Fruit fly (Drosophila melanogaster) whole organism, embryonic: ENCODE data around the gene OtopLc.
A peak's percentile ranks its signal among the peaks of the same experiment; 100 is the strongest.

Source experiments
- Atf3 ChIP-seq: fragments of 200-800 bp; sonication (Bioruptor generic); optimal IDR thresholded peaks from 3 replicates; lab custom pipeline; 2016; ENCODE audit warnings: missing biosample characterization, missing genetic modification characterization
- CG10462 ChIP-seq: fragments of 200-800 bp; sonication (Bioruptor generic); optimal IDR thresholded peaks from 2 replicates; lab custom pipeline; 2016; ENCODE audit warnings: missing biosample characterization, missing genetic modification characterization
- CG13894 ChIP-seq: fragments of 200-800 bp; sonication (Bioruptor generic); optimal IDR thresholded peaks from 3 replicates; lab custom pipeline; 2018; ENCODE audit warnings: missing biosample characterization, mild to moderate bottlenecking, missing genetic modification characterization, moderate library complexity
- CG15696 ChIP-seq: fragments of 200-800 bp; sonication (Bioruptor generic); optimal IDR thresholded peaks from 2 replicates; lab custom pipeline; 2019; ENCODE audit warnings: missing biosample characterization, mild to moderate bottlenecking, missing genetic modification characterization, moderate library complexity
- CG18262 ChIP-seq: fragments of 200-800 bp; optimal IDR thresholded peaks from 3 replicates; lab custom pipeline; 2019; ENCODE audit warnings: missing biosample characterization, mild to moderate bottlenecking, missing genetic modification characterization, moderate library complexity
- CG18619 ChIP-seq: fragments of 200-800 bp; sonication (Bioruptor generic); optimal IDR thresholded peaks from 3 replicates; lab custom pipeline; 2017; ENCODE audit warnings: missing biosample characterization, mild to moderate bottlenecking, missing genetic modification characterization
- CG2202 ChIP-seq: fragments of 200-800 bp; sonication (Bioruptor generic); optimal IDR thresholded peaks from 2 replicates; lab custom pipeline; 2018; ENCODE audit warnings: missing biosample characterization, mild to moderate bottlenecking, missing genetic modification characterization
- CG32532 ChIP-seq: fragments of 200-800 bp; sonication (Bioruptor generic); IDR thresholded peaks from 2 replicates; pipeline ENCODE4 v1.3.6; 2022; ENCODE audit warnings: missing biosample characterization, missing genetic modification characterization
- CG3281 ChIP-seq: fragments of 200-800 bp; sonication (Bioruptor generic); optimal IDR thresholded peaks from 3 replicates; lab custom pipeline; 2017; ENCODE audit warnings: missing biosample characterization, mild to moderate bottlenecking, missing genetic modification characterization
- CG34422 ChIP-seq: fragments of 200-800 bp; sonication (Bioruptor generic); IDR thresholded peaks from 3 replicates; pipeline ENCODE4 v1.3.6; 2022; ENCODE audit warnings: missing biosample characterization, missing genetic modification characterization
- CG3838 ChIP-seq: fragments of 200-800 bp; sonication (Bioruptor generic); optimal IDR thresholded peaks from 3 replicates; lab custom pipeline; 2016; ENCODE audit warnings: missing biosample characterization, missing genetic modification characterization
- CG8281 ChIP-seq: fragments of 200-800 bp; sonication (Bioruptor generic); optimal IDR thresholded peaks from 2 replicates; lab custom pipeline; 2018; ENCODE audit warnings: missing biosample characterization, mild to moderate bottlenecking, missing genetic modification characterization, moderate library complexity
- CG8290 ChIP-seq, 3 experiments: fragments of 200-800 bp; sonication (Bioruptor generic); optimal IDR thresholded peaks; 2 replicates each; lab custom pipeline; 2016 to 2019; ENCODE audit warnings: missing biosample characterization in 3 of 3, missing genetic modification characterization in 3 of 3, mild to moderate bottlenecking in 2 of 3, moderate library complexity in 1 of 3
- CG9932 ChIP-seq: fragments of 200-800 bp; sonication (Bioruptor generic); IDR thresholded peaks from 2 replicates; pipeline ENCODE4 v1.3.6; 2022; ENCODE audit warnings: missing biosample characterization, missing genetic modification characterization
- CHES-1-like ChIP-seq: fragments of 200-800 bp; sonication (Bioruptor generic); optimal IDR thresholded peaks from 2 replicates; lab custom pipeline; 2016; ENCODE audit warnings: missing biosample characterization, missing genetic modification characterization
- Camta ChIP-seq: fragments of 200-800 bp; sonication (Bioruptor generic); optimal IDR thresholded peaks from 2 replicates; lab custom pipeline; 2016; ENCODE audit warnings: missing biosample characterization, missing genetic modification characterization
- D ChIP-seq, 2 experiments: fragments of 200-800 bp in 1 of 2; fragments of >200 bp in 1 of 2; sonication (Bioruptor generic) in 1 of 2; optimal IDR thresholded peaks; 2 replicates in 1 of 2; 3 replicates in 1 of 2; lab custom pipeline; 2017; ENCODE audit warnings: mild to moderate bottlenecking in 1 of 2, missing biosample characterization in 1 of 2, missing genetic modification characterization in 1 of 2, missing genetic modification reagents in 1 of 2
- Dek ChIP-seq: fragments of 200-800 bp; sonication (Bioruptor generic); optimal IDR thresholded peaks from 3 replicates; lab custom pipeline; 2019; ENCODE audit warnings: missing biosample characterization, mild to moderate bottlenecking, missing genetic modification characterization, moderate library complexity
- E2f2 ChIP-seq: fragments of 200-800 bp; sonication (Bioruptor generic); IDR thresholded peaks from 2 replicates; pipeline ENCODE4 v1.3.6; 2022; ENCODE audit warnings: missing biosample characterization, missing genetic modification characterization
- Fer2 ChIP-seq: fragments of 200-800 bp; sonication (Bioruptor generic); optimal IDR thresholded peaks from 2 replicates; lab custom pipeline; 2018; ENCODE audit warnings: missing biosample characterization, mild to moderate bottlenecking, missing genetic modification characterization, moderate library complexity
- H2.0 ChIP-seq: fragments of 200-800 bp; sonication (Bioruptor generic); IDR thresholded peaks from 2 replicates; pipeline ENCODE4 v1.3.6; 2022; ENCODE audit warnings: missing biosample characterization, missing genetic modification characterization
- Hr51 ChIP-seq, 2 experiments: fragments of 200-800 bp; sonication (Bioruptor generic); optimal IDR thresholded peaks; 2 replicates in 1 of 2; 3 replicates in 1 of 2; lab custom pipeline; 2016 to 2018; ENCODE audit warnings: missing biosample characterization in 2 of 2, missing genetic modification characterization in 2 of 2, mild to moderate bottlenecking in 1 of 2, moderate library complexity in 1 of 2
- Hsf ChIP-seq: fragments of 200-800 bp; sonication (Bioruptor generic); optimal IDR thresholded peaks from 3 replicates; lab custom pipeline; 2016; ENCODE audit warnings: missing biosample characterization, missing genetic modification characterization
- Nf-YC ChIP-seq: fragments of 200-800 bp; optimal IDR thresholded peaks from 3 replicates; lab custom pipeline; 2019; ENCODE audit warnings: missing biosample characterization, mild to moderate bottlenecking, missing genetic modification characterization, moderate library complexity
- Ssrp ChIP-seq: fragments of 200-800 bp; sonication (Bioruptor generic); optimal IDR thresholded peaks from 2 replicates; lab custom pipeline; 2018; ENCODE audit warnings: missing biosample characterization, mild to moderate bottlenecking, missing genetic modification characterization, moderate library complexity
- Stat92E ChIP-seq, 3 experiments: fragments of >200 bp in 2 of 3; fragments of 200-800 bp in 1 of 3; sonication (Bioruptor generic) in 1 of 3; optimal IDR thresholded peaks; 2 replicates each; lab custom pipeline; 2017 to 2019; ENCODE audit warnings: missing biosample characterization in 3 of 3, missing genetic modification characterization in 3 of 3, mild to moderate bottlenecking in 1 of 3, moderate library complexity in 1 of 3
- Trl ChIP-seq, 3 experiments: fragments of >200 bp in 2 of 3; fragments of 200-800 bp in 1 of 3; sonication (Bioruptor generic) in 1 of 3; optimal IDR thresholded peaks; 2 replicates in 1 of 3; 3 replicates in 2 of 3; lab custom pipeline; 2016 to 2017; ENCODE audit warnings: missing biosample characterization in 1 of 3, missing genetic modification characterization in 1 of 3
- Usf ChIP-seq: fragments of 200-800 bp; sonication (Bioruptor generic); optimal IDR thresholded peaks from 2 replicates; lab custom pipeline; 2017; ENCODE audit warnings: missing genotype, missing biosample characterization, missing genetic modification characterization
- bbx ChIP-seq: fragments of 200-800 bp; sonication (Bioruptor generic); IDR thresholded peaks from 2 replicates; pipeline ENCODE4 v1.3.6; 2022; ENCODE audit warnings: missing biosample characterization, missing genetic modification characterization; ENCODE audit not compliant: partially characterized antibody
- croc ChIP-seq: fragments of 200-800 bp; sonication (Bioruptor generic); conservative IDR thresholded peaks from 3 replicates; pipeline ENCODE4 v1.3.6; 2022; ENCODE audit warnings: missing biosample characterization, missing genetic modification characterization
- cwo ChIP-seq: fragments of 200-800 bp; sonication (Bioruptor generic); optimal IDR thresholded peaks from 3 replicates; lab custom pipeline; 2017; ENCODE audit warnings: missing biosample characterization, missing genetic modification characterization, mild to moderate bottlenecking, moderate library complexity, missing genetic modification reagents
- disco-r ChIP-seq: fragments of 200-800 bp; sonication (Bioruptor generic); optimal IDR thresholded peaks from 2 replicates; lab custom pipeline; 2016; ENCODE audit warnings: missing biosample characterization, missing genetic modification characterization
- eve ChIP-seq, 2 experiments: fragments of >200 bp; optimal IDR thresholded peaks; 2 replicates each; lab custom pipeline; 2017; ENCODE audit warnings: missing biosample characterization in 2 of 2, missing genetic modification characterization in 2 of 2
- ewg ChIP-seq: fragments of 200-800 bp; sonication (Bioruptor generic); optimal IDR thresholded peaks from 3 replicates; lab custom pipeline; 2017; ENCODE audit warnings: mild to moderate bottlenecking, missing biosample characterization, missing genetic modification reagents, missing genetic modification characterization
- gcm ChIP-seq: fragments of 200-800 bp; sonication (Bioruptor generic); optimal IDR thresholded peaks from 2 replicates; lab custom pipeline; 2019; ENCODE audit warnings: missing biosample characterization, mild to moderate bottlenecking, missing genetic modification characterization, moderate library complexity
- h ChIP-seq: fragments of >200 bp; optimal IDR thresholded peaks from 2 replicates; lab custom pipeline; 2017
- her ChIP-seq: fragments of 200-800 bp; sonication (Bioruptor generic); optimal IDR thresholded peaks from 2 replicates; lab custom pipeline; 2016; ENCODE audit warnings: missing biosample characterization, missing genetic modification characterization
- jing ChIP-seq: fragments of 200-800 bp; sonication (Bioruptor generic); optimal IDR thresholded peaks from 2 replicates; lab custom pipeline; 2018; ENCODE audit warnings: missing biosample characterization, mild to moderate bottlenecking, missing genetic modification characterization
- mam ChIP-seq: fragments of 200-800 bp; sonication (Bioruptor generic); optimal IDR thresholded peaks from 3 replicates; lab custom pipeline; 2016; ENCODE audit warnings: missing biosample characterization, missing genetic modification characterization
- pita ChIP-seq: fragments of 200-800 bp; sonication (Bioruptor generic); optimal IDR thresholded peaks from 2 replicates; lab custom pipeline; 2017; ENCODE audit warnings: missing biosample characterization, mild to moderate bottlenecking, missing genetic modification characterization
- seq ChIP-seq: fragments of 200-800 bp; sonication (Bioruptor generic); IDR thresholded peaks from 2 replicates; pipeline ENCODE4 v1.3.6; 2022; ENCODE audit warnings: missing biosample characterization, missing genetic modification characterization
- sob ChIP-seq: fragments of 200-800 bp; sonication (Bioruptor generic); IDR thresholded peaks from 2 replicates; pipeline ENCODE4 v1.3.6; 2022; ENCODE audit warnings: missing biosample characterization, missing genetic modification characterization
- sr ChIP-seq: fragments of 200-800 bp; sonication (Bioruptor generic); IDR thresholded peaks from 3 replicates; pipeline ENCODE4 v1.3.6; 2022; ENCODE audit warnings: missing biosample characterization, missing genetic modification characterization
- ssp ChIP-seq: fragments of 200-800 bp; sonication (Bioruptor generic); IDR thresholded peaks from 2 replicates; pipeline ENCODE4 v1.3.6; 2022; ENCODE audit warnings: missing biosample characterization, missing genetic modification characterization
- sug ChIP-seq: fragments of 200-800 bp; optimal IDR thresholded peaks from 2 replicates; lab custom pipeline; 2019; ENCODE audit warnings: missing biosample characterization, mild to moderate bottlenecking, missing genetic modification characterization, moderate library complexity
- tap ChIP-seq: fragments of 200-800 bp; optimal IDR thresholded peaks from 3 replicates; lab custom pipeline; 2019; ENCODE audit warnings: missing biosample characterization, mild to moderate bottlenecking, missing genetic modification characterization, moderate library complexity
- tgo ChIP-seq: fragments of 200-800 bp; sonication (Bioruptor generic); IDR thresholded peaks from 3 replicates; pipeline ENCODE4 v1.3.6; 2022; ENCODE audit warnings: missing biosample characterization, missing genetic modification characterization
- tup ChIP-seq: fragments of 200-800 bp; sonication (Bioruptor generic); optimal IDR thresholded peaks from 2 replicates; lab custom pipeline; 2016; ENCODE audit warnings: missing biosample characterization, mild to moderate bottlenecking, missing genetic modification characterization, moderate library complexity

Gene OtopLc

dm6 chrX:5698087-5698727, 35.5 kb upstream of the OtopLc start, which contains the start of gene AdamTS-B (continued):
- TF ChIP-seq CHES-1-like (no peak), jing (no peak), Trl (optimal IDR thresholded peaks at IDR 0.05; lab: Kevin White, UChicago) (no peak), Trl (GFP tag; optimal IDR thresholded peaks at IDR 0.05; lab: Kevin White, UChicago) (no peak), mam (no peak), D (optimal IDR thresholded peaks at IDR 0.05; lab: Kevin White, UChicago) (no peak), D (GFP tag; optimal IDR thresholded peaks at IDR 0.05; lab: Kevin White, UChicago) (no peak), sr (GFP tag; lab: Robert Waterston, UW) (no peak), sug (tag; lab: Kevin White, UChicago) (peak; percentile 9), E2f2 (GFP tag; lab: Robert Waterston, UW) (peak; percentile 39; the same call in 1 of the 2 replicates), ssp (GFP tag; lab: Robert Waterston, UW) (peak; percentile 23; the same call in 1 of the 2 replicates), Hsf (GFP tag; lab: Kevin White, UChicago) (peak; percentile 40), CG2202 (peak; percentile 3), ewg (GFP tag; lab: Kevin White, UChicago) (peak; percentile 8), Stat92E (GFP tag; optimal IDR thresholded peaks at IDR 0.05; lab: Kevin White, UChicago) (peak in 1 of 3 experiments; percentile 1), tup (GFP tag; lab: Kevin White, UChicago) (no peak), Atf3 (no peak), CG10462 (GFP tag; lab: Kevin White, UChicago) (peak; percentile 10), cwo (no peak), Nf-YC (tag; lab: Kevin White, UChicago) (peak; percentile 25), CG15696 (peak; percentile 40), Camta (GFP tag; lab: Kevin White, UChicago) (no peak), CG18619 (GFP tag; lab: Kevin White, UChicago) (peak; percentile 14), pita (GFP tag; lab: Kevin White, UChicago) (no peak), tgo (peak; percentile 65; the same call in 2 of the 3 replicates), CG18262 (tag; lab: Kevin White, UChicago) (peak; percentile 42), her (GFP tag; lab: Kevin White, UChicago) (no peak), Usf (peak; percentile 17), Ssrp (tag; lab: Kevin White, UChicago) (peak; percentile 63), Fer2 (no peak), Hr51 (GFP tag; optimal IDR thresholded peaks at IDR 0.05; lab: Kevin White, UChicago) (peak in 1 of 2 experiments; percentile 65), CG3281 (peak; percentile 48), H2.0 (GFP tag; lab: Robert Waterston, UW) (peak; percentile 22; the same call in 1 of the 2 replicates), sob (peak; percentile 35; the same call in 1 of the 2 replicates), bbx (no peak), croc (GFP tag; lab: Robert Waterston, UW) (peak; percentile 48), CG32532 (GFP tag; lab: Robert Waterston, UW) (peak; percentile 45; the same call in 1 of the 2 replicates), CG8281 (tag; lab: Kevin White, UChicago) (peak; percentile 21), CG3838 (GFP tag; lab: Kevin White, UChicago) (no peak), CG9932 (GFP tag; lab: Robert Waterston, UW) (peak; percentile 63), CG8290 (GFP tag; optimal IDR thresholded peaks at IDR 0.05; lab: Kevin White, UChicago) (peak; percentile 47), CG8290 (tag; optimal IDR thresholded peaks at IDR 0.05; lab: Kevin White, UChicago) (no peak), disco-r (no peak), seq (GFP tag; lab: Robert Waterston, UW) (peak; percentile 34; the same call in 1 of the 2 replicates), eve (GFP tag; optimal IDR thresholded peaks at IDR 0.05; lab: Kevin White, UChicago) (peak in 1 of 2 experiments; percentile 69), CG34422 (no peak), tap (tag; lab: Kevin White, UChicago) (no peak), CG13894 (tag; lab: Kevin White, UChicago) (no peak), gcm (peak; percentile 25), Dek (tag; lab: Kevin White, UChicago) (peak; percentile 36), h (lab: Kevin White, UChicago) (no peak)
